Fruit fly (Drosophila melanogaster): ENCODE results near the gene CG16989.

CG16989 gene

dm6 chrX:765039-765508, 27.9 kb upstream of the CG16989 start, which contains the start of gene RpL22 (continued):
- TF ChIP-seq Usf (GFP tag; optimal IDR thresholded peaks at IDR 0.05) (peak; percentile 83), hb (GFP tag; IDR thresholded peaks at IDR 0.05; ENCODE audit: partially characterized antibody) (no peak), wor (GFP tag; IDR thresholded peaks at IDR 0.05) (0 out of 2 replicates have a peak, but pooled peaks have one; percentile 32), corto (GFP tag; optimal IDR thresholded peaks at IDR 0.05) (no peak), Xbp1 (GFP tag; optimal IDR thresholded peaks at IDR 0.05) (peak; percentile 85), CG12071 (GFP tag; optimal IDR thresholded peaks at IDR 0.05) (peak; percentile 85), ap (GFP tag; IDR thresholded peaks at IDR 0.05) (peak; percentile 60; the same call in 1 of the 2 replicates), BEAF-32 (GFP tag; optimal IDR thresholded peaks at IDR 0.05) (peak; percentile 66), sens (GFP tag) (peak; percentile 98), H15 (GFP tag; IDR thresholded peaks at IDR 0.05) (peak; percentile 84), Rx (GFP tag; IDR thresholded peaks at IDR 0.05) (peak; percentile 87), CG32767 (GFP tag; IDR thresholded peaks at IDR 0.05) (peak; percentile 58; the same call in 1 of the 2 replicates), nerfin-1 (tag; optimal IDR thresholded peaks at IDR 0.05) (peak; percentile 66), CG14965 (GFP tag; optimal IDR thresholded peaks at IDR 0.05; ENCODE audit: borderline replicate concordance) (peak; percentile 80), CG12744 (GFP tag; optimal IDR thresholded peaks at IDR 0.05) (peak; percentile 84), zfh1 (GFP tag; IDR thresholded peaks at IDR 0.05) (peak; percentile 89), CG12769 (tag; optimal IDR thresholded peaks at IDR 0.05) (peak; percentile 91), cad (GFP tag; optimal IDR thresholded peaks at IDR 0.05) (no peak), sqz (GFP tag; optimal IDR thresholded peaks at IDR 0.05) (peak; percentile 93), fd96Cb (tag; optimal IDR thresholded peaks at IDR 0.05) (peak; percentile 53), CG8388 (GFP tag; optimal IDR thresholded peaks at IDR 0.05) (peak; percentile 69), Hr39 (optimal IDR thresholded peaks at IDR 0.05) (no peak), tup (GFP tag; optimal IDR thresholded peaks at IDR 0.05) (peak; percentile 75), HHEX (GFP tag; optimal IDR thresholded peaks at IDR 0.05) (peak; percentile 95), CG17912 (GFP tag; optimal IDR thresholded peaks at IDR 0.05) (peak; percentile 64), CG15073 (GFP tag; optimal IDR thresholded peaks at IDR 0.05) (no peak), Tbp (GFP tag; optimal IDR thresholded peaks at IDR 0.05) (peak; percentile 16), Lim3 (GFP tag; IDR thresholded peaks at IDR 0.05) (no peak), CG2678 (tag; optimal IDR thresholded peaks at IDR 0.05) (peak; percentile 72), dm (GFP tag; optimal IDR thresholded peaks at IDR 0.05) (peak; percentile 99), CG12299 (tag; optimal IDR thresholded peaks at IDR 0.05) (peak; percentile 81), Drgx (GFP tag; IDR thresholded peaks at IDR 0.05) (peak; percentile 63), dmrt99B (tag; optimal IDR thresholded peaks at IDR 0.05) (peak; percentile 72), abd-A (tag; optimal IDR thresholded peaks at IDR 0.05) (peak; percentile 85), Hand (GFP tag; optimal IDR thresholded peaks at IDR 0.05) (peak; percentile 71), CG16815 (GFP tag; optimal IDR thresholded peaks at IDR 0.05) (peak; percentile 71), z (GFP tag; IDR thresholded peaks at IDR 0.05) (peak; percentile 61; the same call in 2 of the 3 replicates), maf-S (GFP tag; optimal IDR thresholded peaks at IDR 0.05) (peak; percentile 89), ase (GFP tag; IDR thresholded peaks at IDR 0.05) (peak; percentile 83), CG3163 (GFP tag; optimal IDR thresholded peaks at IDR 0.05) (peak; percentile 84), CG8359 (GFP tag; optimal IDR thresholded peaks at IDR 0.05; ENCODE audit: borderline replicate concordance) (peak; percentile 55), da (GFP tag; optimal IDR thresholded peaks at IDR 0.05) (peak; percentile 90), Abd-B (GFP tag; optimal IDR thresholded peaks at IDR 0.05) (peak; percentile 72), crol (GFP tag; IDR thresholded peaks at IDR 0.05) (peak; percentile 19), CG17612 (GFP tag; IDR thresholded peaks at IDR 0.05) (peak; percentile 62), h (optimal IDR thresholded peaks at IDR 0.05) (no peak), CG12104 (GFP tag; optimal IDR thresholded peaks at IDR 0.05) (peak; percentile 83), Vsx1 (GFP tag; optimal IDR thresholded peaks at IDR 0.05) (peak; percentile 86), HmgD (GFP tag; optimal IDR thresholded peaks at IDR 0.05) (peak; percentile 93), danr (GFP tag; IDR thresholded peaks at IDR 0.05) (peak; percentile 60; the same call in 1 of the 2 replicates), CG11085 (GFP tag; IDR thresholded peaks at IDR 0.05) (peak; percentile 89)
